Worm (Caenorhabditis elegans): ENCODE data around the gene pef-1.

Gene pef-1

DNA sequence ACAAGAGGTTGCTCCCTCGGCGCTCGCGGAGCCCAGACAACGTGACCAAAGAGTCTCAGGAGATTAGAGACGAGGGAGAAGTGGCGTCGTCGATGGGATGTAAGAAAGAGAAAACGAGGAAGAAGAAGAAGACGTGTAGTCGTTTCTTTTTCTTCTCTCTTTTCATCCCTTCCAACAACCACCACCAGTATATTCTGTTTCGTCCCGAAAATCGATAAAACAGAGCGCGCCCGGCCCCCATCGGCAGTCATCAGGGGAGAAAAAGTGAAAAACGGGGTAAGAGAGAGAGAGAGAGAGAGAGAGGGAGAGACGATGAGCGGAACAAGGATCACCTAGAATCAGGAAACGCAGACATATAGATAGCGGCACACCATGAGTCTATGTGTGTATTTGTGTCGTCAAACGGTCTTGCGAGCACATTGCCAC is 38.2 kb downstream of the pef-1 start (continued):
- TF ChIP-seq dmd-6 (GFP tag; IDR thresholded peaks at IDR 0.05) (peak; percentile 77), F26F4.8 (GFP tag; conservative IDR thresholded peaks at IDR 0.05) (no peak), nhr-77 (tag; optimal IDR thresholded peaks at IDR 0.05) (no peak), ceh-44 (GFP tag; IDR thresholded peaks at IDR 0.05) (no peak), R02D3.7 (tag; optimal IDR thresholded peaks at IDR 0.05) (no peak), Y105C5A.15 (GFP tag; IDR thresholded peaks at IDR 0.05) (no peak), F37D6.2 (tag; optimal IDR thresholded peaks at IDR 0.05) (peak; percentile 70), unc-62 (GFP tag; optimal IDR thresholded peaks at IDR 0.05 in 1 of 2) (no peak), unc-62 (tag; optimal IDR thresholded peaks at IDR 0.05) (no peak), ztf-7 (tag; optimal IDR thresholded peaks at IDR 0.05) (peak; percentile 7), F10B5.3 (tag; optimal IDR thresholded peaks at IDR 0.05) (no peak), nhr-237 (tag; optimal IDR thresholded peaks at IDR 0.05) (no peak), lin-15B (tag; optimal IDR thresholded peaks at IDR 0.05) (no peak), Y75B8A.6 (GFP tag; IDR thresholded peaks at IDR 0.05) (no peak), pqm-1 (tag; optimal IDR thresholded peaks at IDR 0.05) (peak; percentile 11), mes-2 (tag; optimal IDR thresholded peaks at IDR 0.05; ENCODE audit: poor library complexity, severe bottlenecking) (peak; percentile 21), nhr-6 (tag; optimal IDR thresholded peaks at IDR 0.05) (no peak), duxl-1 (tag; optimal IDR thresholded peaks at IDR 0.05; ENCODE audit: poor library complexity) (no peak), mdl-1 (tag; optimal IDR thresholded peaks at IDR 0.05) (peak; percentile 1 to 72), F49E8.2 (tag; optimal IDR thresholded peaks at IDR 0.05; ENCODE audit: borderline replicate concordance) (no peak), ceh-82 (tag; optimal IDR thresholded peaks at IDR 0.05) (no peak), ZK337.2 (GFP tag; IDR thresholded peaks at IDR 0.05) (no peak), lir-3 (tag; optimal IDR thresholded peaks at IDR 0.05) (no peak), madf-5 (GFP tag; IDR thresholded peaks at IDR 0.05) (no peak), hlh-30 (tag; optimal IDR thresholded peaks at IDR 0.05; ENCODE audit: insufficient read depth) (peak; percentile 88), egl-43 (GFP tag; IDR thresholded peaks at IDR 0.05) (peak; percentile 76), ceh-62 (tag; optimal IDR thresholded peaks at IDR 0.05) (no peak), ceh-20 (GFP tag; IDR thresholded peaks at IDR 0.05) (peak; percentile 23; the same call in 1 of the 2 replicates), mxl-3 (GFP tag; optimal IDR thresholded peaks at IDR 0.05) (peak; percentile 88), unc-39 (tag; optimal IDR thresholded peaks at IDR 0.05) (no peak), zfp-3 (GFP tag; conservative IDR thresholded peaks at IDR 0.05) (no peak), T20F7.1 (GFP tag; optimal IDR thresholded peaks at IDR 0.05) (peak; percentile 61), fkh-10 (GFP tag; optimal IDR thresholded peaks at IDR 0.05) (peak; percentile 92), spr-3 (GFP tag; optimal IDR thresholded peaks at IDR 0.05) (no peak), lin-1 (GFP tag; IDR thresholded peaks at IDR 0.05) (no peak), gei-8 (GFP tag; optimal IDR thresholded peaks at IDR 0.05) (no peak), madf-9 (GFP tag; conservative IDR thresholded peaks at IDR 0.05) (peak; percentile 51; the same call in 1 of the 2 replicates), fos-1 (tag; optimal IDR thresholded peaks at IDR 0.05) (no peak), Y5F2A.4 (GFP tag; optimal IDR thresholded peaks at IDR 0.05) (no peak), daf-12 (tag; optimal IDR thresholded peaks at IDR 0.05) (no peak), cey-2 (tag; optimal IDR thresholded peaks at IDR 0.05; ENCODE audit: borderline replicate concordance, insufficient read depth) (no peak), ceh-28 (tag; optimal IDR thresholded peaks at IDR 0.05) (peak; percentile 84), sdz-12 (GFP tag; optimal IDR thresholded peaks at IDR 0.05) (no peak), nhr-11 (tag; optimal IDR thresholded peaks at IDR 0.05) (peak; percentile 60), dmd-9 (GFP tag; IDR thresholded peaks at IDR 0.05) (no peak), nhr-10 (tag; optimal IDR thresholded peaks at IDR 0.05) (no peak), vab-7 (GFP tag; IDR thresholded peaks at IDR 0.05) (no peak)

Measured in whole organism, L4 larva.